Fruit fly (Drosophila melanogaster): ENCODE data around the gene Ir7c.

- TF ChIP-seq maf-S (GFP tag; optimal IDR thresholded peaks at IDR 0.05) (no peak), CG10654 (GFP tag; optimal IDR thresholded peaks at IDR 0.05) (no peak), CG5953 (GFP tag; IDR thresholded peaks at IDR 0.05) (no peak), hth (optimal IDR thresholded peaks at IDR 0.05) (no peak), CG11723 (GFP tag; optimal IDR thresholded peaks at IDR 0.05) (no peak), CG32767 (GFP tag; IDR thresholded peaks at IDR 0.05) (no peak), mirr (GFP tag; optimal IDR thresholded peaks at IDR 0.05) (no peak)
These were observed 7.3 kb upstream of the Ir7c start, which contains the start of gene Ir7b for dm6 chrX:7866868-7867267.

Data from whole organism, embryonic.